Worm (Caenorhabditis elegans) whole organism, early embryonic: ENCODE results near the gene H38K22.9.
"Not testable (repeated sequence)": the region's sequence is repeated elsewhere in the genome, so short reads cannot be mapped to it uniquely, and the experiment has no call there.

Experiments
- F13C5.2 ChIP-seq: sonication (generic microtip); optimal IDR thresholded peaks from 2 replicates; lab custom pipeline; 2017; ENCODE audit warnings: mild to moderate bottlenecking, missing genetic modification characterization, inconsistent platforms, missing compliant biosample characterization
- ama-1 ChIP-seq: fragments of 150-350 bp; optimal IDR thresholded peaks from 2 replicates; lab custom pipeline; 2014
- ceh-36 ChIP-seq: sonication (generic microtip); optimal IDR thresholded peaks from 2 replicates; lab custom pipeline; 2016; ENCODE audit warnings: missing genetic modification characterization, inconsistent platforms, missing compliant biosample characterization
- flt-1 ChIP-seq: fragments of 200-800 bp; sonication (Bioruptor generic); IDR thresholded peaks from 2 replicates; pipeline ENCODE4 v1.3.6; 2022; ENCODE audit warnings: missing genetic modification characterization, missing compliant biosample characterization
- pes-1 ChIP-seq: fragments of 200-800 bp; sonication (Bioruptor generic); IDR thresholded peaks from 2 replicates; pipeline ENCODE4 v1.3.6; 2022; ENCODE audit warnings: missing genetic modification reagents, missing genetic modification characterization, missing compliant biosample characterization
- sea-1 ChIP-seq: fragments of 200-800 bp; sonication (Bioruptor generic); conservative IDR thresholded peaks from 2 replicates; pipeline ENCODE4 v1.3.6; 2022; ENCODE audit warnings: missing genetic modification characterization, missing compliant biosample characterization
- tbx-11 ChIP-seq: fragments of 200-800 bp; sonication (Bioruptor generic); IDR thresholded peaks from 2 replicates; pipeline ENCODE4 v1.3.6; 2022; ENCODE audit warnings: missing genetic modification characterization, missing compliant biosample characterization
- tbx-37 ChIP-seq: fragments of 200-800 bp; sonication (Bioruptor generic); conservative IDR thresholded peaks from 2 replicates; pipeline ENCODE4 v1.3.6; 2022; ENCODE audit warnings: missing genetic modification reagents, missing genetic modification characterization, missing compliant biosample characterization

DNA sequence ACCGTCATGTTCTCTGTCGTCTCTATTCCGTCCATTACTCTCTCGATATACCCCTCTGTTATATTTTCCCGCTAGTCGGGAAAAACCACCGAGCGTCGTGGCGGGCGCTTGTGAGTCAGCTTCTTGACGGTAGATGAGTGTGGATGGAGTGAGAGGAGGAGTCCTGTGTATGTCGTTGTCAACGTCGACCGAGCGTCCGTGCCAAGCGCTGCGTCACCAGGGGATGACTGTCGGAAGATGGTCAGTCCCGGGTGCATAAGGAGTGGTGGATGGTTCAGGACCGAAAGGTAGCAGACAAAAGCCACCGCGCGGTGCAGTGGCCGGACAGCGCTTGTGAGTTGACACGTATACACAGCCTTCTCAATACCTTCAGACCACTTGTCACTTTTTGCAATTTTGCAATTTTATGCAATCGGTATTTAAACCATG, 45.4 kb downstream of the H38K22.9 start:
- not testable (repeated sequence) for TF ChIP-seq ama-1
- TF ChIP-seq flt-1 (GFP tag; lab: Robert Waterston, UW) (peak; percentile 85), ceh-36 (tag; lab: Kevin White, UChicago) (peak; percentile 23), pes-1 (GFP tag; lab: Robert Waterston, UW) (peak; percentile 89), sea-1 (GFP tag; lab: Robert Waterston, UW) (peak; percentile 75; the same call in 1 of the 2 replicates), tbx-11 (peak; percentile 77), tbx-37 (GFP tag; lab: Robert Waterston, UW) (peak; percentile 82), F13C5.2 (tag; lab: Kevin White, UChicago) (peak; percentile 84)
